Fruit fly (Drosophila melanogaster): ENCODE data around the gene mura.

The mura gene

DNA sequence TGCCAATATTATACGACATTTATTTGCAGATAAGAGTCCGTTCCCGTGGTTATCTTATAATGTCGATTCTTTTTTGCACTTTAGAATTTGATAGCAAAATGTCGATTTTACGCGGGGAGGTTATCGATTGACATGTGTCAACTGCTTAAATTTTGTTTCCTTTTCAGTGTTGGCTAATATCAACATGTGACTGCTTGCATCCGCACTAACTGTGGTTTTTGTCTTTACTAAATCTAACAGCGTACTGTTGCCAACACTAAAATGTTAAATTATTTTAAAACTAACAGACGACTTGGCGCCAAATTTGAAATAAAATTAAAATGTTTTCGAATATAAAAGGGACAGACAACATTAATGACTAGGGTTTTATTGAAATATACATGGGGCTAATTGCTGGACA is 54.9 kb downstream of the mura start (continued):
- TF ChIP-seq Ets97D (GFP tag; optimal IDR thresholded peaks at IDR 0.05) (peak; percentile 99), ab (GFP tag; optimal IDR thresholded peaks at IDR 0.05) (no peak), CG12104 (GFP tag; optimal IDR thresholded peaks at IDR 0.05) (no peak), Atf3 (GFP tag; optimal IDR thresholded peaks at IDR 0.05) (peak; percentile 40), wor (GFP tag; IDR thresholded peaks at IDR 0.05) (no peak), Dfd (GFP tag; optimal IDR thresholded peaks at IDR 0.05) (no peak), bsh (GFP tag; optimal IDR thresholded peaks at IDR 0.05) (peak in 1 of 2 experiments; percentile 40), nau (GFP tag; optimal IDR thresholded peaks at IDR 0.05) (no peak), ranshi (GFP tag; IDR thresholded peaks at IDR 0.05) (no peak; the same call in 1 of the 2 replicates), CG11093 (GFP tag; IDR thresholded peaks at IDR 0.05) (no peak), CG11456 (GFP tag; IDR thresholded peaks at IDR 0.05) (peak; percentile 89), CG2116 (GFP tag; optimal IDR thresholded peaks at IDR 0.05) (peak; percentile 81), crc (GFP tag; optimal IDR thresholded peaks at IDR 0.05) (peak; percentile 68), CG32532 (GFP tag; IDR thresholded peaks at IDR 0.05) (peak; percentile 74), CG1529 (GFP tag; optimal IDR thresholded peaks at IDR 0.05) (no peak), CG8924 (tag; optimal IDR thresholded peaks at IDR 0.05) (no peak), CG8281 (tag; optimal IDR thresholded peaks at IDR 0.05) (no peak), CG17802 (tag; optimal IDR thresholded peaks at IDR 0.05) (peak; percentile 52), Doc3 (GFP tag; IDR thresholded peaks at IDR 0.05; ENCODE audit: partially characterized antibody) (no peak), CG10321 (GFP tag; IDR thresholded peaks at IDR 0.05) (no peak), NFAT (GFP tag; IDR thresholded peaks at IDR 0.05) (peak; percentile 75), phol (tag; optimal IDR thresholded peaks at IDR 0.05) (peak; percentile 81), sim (GFP tag; IDR thresholded peaks at IDR 0.05) (no peak), CG15479 (GFP tag; optimal IDR thresholded peaks at IDR 0.05) (no peak), lmd (GFP tag; IDR thresholded peaks at IDR 0.05) (peak; percentile 61; the same call in 1 of the 2 replicates), danr (GFP tag; IDR thresholded peaks at IDR 0.05) (0 out of 2 replicates have a peak, but pooled peaks have one; percentile 30), gce (GFP tag; IDR thresholded peaks at IDR 0.05) (no peak), kah (GFP tag; optimal IDR thresholded peaks at IDR 0.05) (no peak), CG17385 (GFP tag; optimal IDR thresholded peaks at IDR 0.05) (peak; percentile 46), Hey (tag; optimal IDR thresholded peaks at IDR 0.05) (peak; percentile 13), p53 (GFP tag; optimal IDR thresholded peaks at IDR 0.05) (peak; percentile 87), Xrp1 (GFP tag; IDR thresholded peaks at IDR 0.05) (peak; percentile 57), unc-4 (GFP tag; IDR thresholded peaks at IDR 0.05; ENCODE audit: partially characterized antibody) (peak; percentile 58), gfzf (GFP tag; optimal IDR thresholded peaks at IDR 0.05) (peak; percentile 54), CG14860 (GFP tag; IDR thresholded peaks at IDR 0.05; ENCODE audit: partially characterized antibody) (peak; percentile 61; the same call in 1 of the 3 replicates), TFAM (GFP tag; optimal IDR thresholded peaks at IDR 0.05) (no peak), nerfin-1 (tag; optimal IDR thresholded peaks at IDR 0.05) (peak; percentile 50), CG12155 (GFP tag; optimal IDR thresholded peaks at IDR 0.05) (peak; percentile 78), tx (GFP tag; optimal IDR thresholded peaks at IDR 0.05) (peak; percentile 78), ci (GFP tag; IDR thresholded peaks at IDR 0.05) (peak; percentile 85), CG11560 (tag; IDR thresholded peaks at IDR 0.05) (peak; percentile 75; the same call in 2 of the 3 replicates), ftz-f1 (GFP tag; optimal IDR thresholded peaks at IDR 0.05) (peak; percentile 48), dimm (GFP tag; IDR thresholded peaks at IDR 0.05) (no peak), CG17912 (GFP tag; optimal IDR thresholded peaks at IDR 0.05) (peak; percentile 75), exex (tag; optimal IDR thresholded peaks at IDR 0.05) (peak; percentile 40), oc (tag; optimal IDR thresholded peaks at IDR 0.05) (no peak), Awh (GFP tag; IDR thresholded peaks at IDR 0.05) (no peak), Dref (GFP tag; IDR thresholded peaks at IDR 0.05) (peak; percentile 98), Usf (GFP tag; optimal IDR thresholded peaks at IDR 0.05) (peak; percentile 46), CG5953 (GFP tag; IDR thresholded peaks at IDR 0.05) (no peak), HmgZ (tag; optimal IDR thresholded peaks at IDR 0.05) (peak; percentile 94)
